Fruit fly (Drosophila melanogaster): ENCODE data around the gene CG2211.
A peak's percentile ranks its signal among the peaks of the same experiment; 100 is the strongest.

Gene CG2211

DNA sequence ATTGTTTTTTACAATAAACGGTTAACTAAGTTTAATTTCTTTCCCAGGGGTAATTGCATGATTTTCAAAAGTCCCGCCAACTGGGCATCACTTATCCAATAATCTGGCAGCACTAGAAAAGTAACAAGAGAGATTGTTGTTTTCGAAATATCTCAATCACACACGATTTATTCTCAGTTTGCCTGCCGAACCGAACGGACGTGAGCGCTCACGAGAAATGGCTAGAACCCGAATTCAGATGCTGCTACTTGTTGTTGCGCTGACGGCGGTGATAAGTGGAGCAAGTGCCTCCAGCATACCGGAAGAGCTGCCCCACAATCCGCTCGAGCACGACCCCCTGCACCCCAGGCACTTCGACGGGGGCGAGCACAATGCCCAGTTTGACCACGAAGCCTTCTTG lies 36.6 kb downstream of the CG2211 start, which contains the start of gene scf (continued):
- TF ChIP-seq CG11456 (GFP tag; IDR thresholded peaks at IDR 0.05): peak; percentile 49; the same call in 1 of the 3 replicates
- TF ChIP-seq Ets65A (GFP tag): no peak
- 0 out of 2 replicates have a peak, but pooled peaks have one; percentile 28 for TF ChIP-seq gsb (GFP tag; IDR thresholded peaks at IDR 0.05)
- TF ChIP-seq CG4707 (GFP tag; optimal IDR thresholded peaks at IDR 0.05): no peak
- TF ChIP-seq Awh (GFP tag; IDR thresholded peaks at IDR 0.05): 0 out of 2 replicates have a peak, but pooled peaks have one; percentile 30
- TF ChIP-seq Nf-YC (tag; optimal IDR thresholded peaks at IDR 0.05): peak; percentile 19
- peak; percentile 63; the same call in 2 of the 3 replicates for TF ChIP-seq ci (GFP tag; IDR thresholded peaks at IDR 0.05)
- no peak for TF ChIP-seq Hand (GFP tag; optimal IDR thresholded peaks at IDR 0.05)
- no peak for TF ChIP-seq HLH54F (GFP tag; optimal IDR thresholded peaks at IDR 0.05)
- peak; percentile 78 for TF ChIP-seq CG3995 (GFP tag; optimal IDR thresholded peaks at IDR 0.05)
- TF ChIP-seq fd96Cb (tag; optimal IDR thresholded peaks at IDR 0.05): no peak
- TF ChIP-seq ERR (GFP tag; optimal IDR thresholded peaks at IDR 0.05): no peak
- no peak for TF ChIP-seq CG7372 (GFP tag; IDR thresholded peaks at IDR 0.05)
- TF ChIP-seq onecut (GFP tag; IDR thresholded peaks at IDR 0.05): no peak

DNA sequence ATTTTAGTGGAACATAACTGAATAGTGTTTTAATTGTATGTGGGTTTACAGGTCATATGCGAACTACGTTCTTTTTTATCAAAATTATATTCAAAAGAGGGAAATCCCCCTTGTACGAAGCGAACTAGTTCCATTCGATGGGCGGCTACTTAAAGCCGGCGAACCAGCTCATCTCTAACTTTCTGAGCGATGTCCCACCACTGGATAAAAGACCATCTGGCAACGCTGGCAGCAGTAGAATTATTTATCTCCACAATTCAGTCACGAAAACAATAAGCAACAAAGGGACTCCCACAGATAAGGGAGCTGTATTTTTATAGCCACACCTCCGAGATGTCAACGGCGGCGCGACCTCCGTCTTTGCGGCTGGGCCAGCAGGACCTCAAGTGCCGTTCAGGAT lies 39.5 kb downstream of the CG2211 start, which contains the start of gene Rabex-5:
Rabex-5 (plus strand) TSS at position 221 of the 400 bp plus-strand sequence.
- peak; percentile 44; the same call in 1 of the 2 replicates for TF ChIP-seq NFAT (GFP tag; IDR thresholded peaks at IDR 0.05)
- TF ChIP-seq CG13775 (GFP tag; optimal IDR thresholded peaks at IDR 0.05): no peak
- no peak for TF ChIP-seq Dad (GFP tag; optimal IDR thresholded peaks at IDR 0.05)
- no peak for TF ChIP-seq CG14667 (GFP tag; IDR thresholded peaks at IDR 0.05)
- peak; percentile 10 for TF ChIP-seq Dek (tag; optimal IDR thresholded peaks at IDR 0.05)
- TF ChIP-seq tll (GFP tag; optimal IDR thresholded peaks at IDR 0.05): no peak
- no peak for TF ChIP-seq zen (tag; optimal IDR thresholded peaks at IDR 0.05)
- no peak for TF ChIP-seq pros (GFP tag; optimal IDR thresholded peaks at IDR 0.05)
- no peak for TF ChIP-seq wek (GFP tag; optimal IDR thresholded peaks at IDR 0.05)
- no peak for TF ChIP-seq CG16815 (GFP tag; optimal IDR thresholded peaks at IDR 0.05)
- TF ChIP-seq bcd (GFP tag; optimal IDR thresholded peaks at IDR 0.05): peak; percentile 1
- TF ChIP-seq bbx (GFP tag; IDR thresholded peaks at IDR 0.05; ENCODE audit: partially characterized antibody): peak; percentile 89
- TF ChIP-seq CG3838 (GFP tag; optimal IDR thresholded peaks at IDR 0.05): no peak
- TF ChIP-seq Abd-B (GFP tag; optimal IDR thresholded peaks at IDR 0.05): peak; percentile 2
- TF ChIP-seq gem (tag; optimal IDR thresholded peaks at IDR 0.05): no peak
- peak; percentile 19 for TF ChIP-seq CG4424 (GFP tag; optimal IDR thresholded peaks at IDR 0.05)
- TF ChIP-seq ro (GFP tag; IDR thresholded peaks at IDR 0.05): no peak
- TF ChIP-seq CTCF (GFP tag; optimal IDR thresholded peaks at IDR 0.05): no peak
- TF ChIP-seq CoRest (tag; optimal IDR thresholded peaks at IDR 0.05): peak; percentile 94
- no peak for TF ChIP-seq CG18011 (GFP tag; optimal IDR thresholded peaks at IDR 0.05)
- TF ChIP-seq CG4360 (GFP tag; IDR thresholded peaks at IDR 0.05): no peak
- TF ChIP-seq CG13123 (GFP tag; optimal IDR thresholded peaks at IDR 0.05): no peak
- no peak for TF ChIP-seq CG2875 (GFP tag; optimal IDR thresholded peaks at IDR 0.05)
- no peak; the same call in 2 of the 3 replicates for TF ChIP-seq tgo (GFP tag; IDR thresholded peaks at IDR 0.05)
- TF ChIP-seq CG9437 (GFP tag; optimal IDR thresholded peaks at IDR 0.05): no peak
- no peak for TF ChIP-seq cwo (GFP tag; optimal IDR thresholded peaks at IDR 0.05)
- TF ChIP-seq CG31224 (GFP tag; IDR thresholded peaks at IDR 0.05): no peak
- no peak for TF ChIP-seq jigr1 (GFP tag; IDR thresholded peaks at IDR 0.05)
- TF ChIP-seq fu2 (GFP tag; optimal IDR thresholded peaks at IDR 0.05): peak; percentile 27
- TF ChIP-seq nmo (GFP tag; optimal IDR thresholded peaks at IDR 0.05): peak; percentile 58
- no peak for TF ChIP-seq kay (GFP tag; optimal IDR thresholded peaks at IDR 0.05)
- no peak for TF ChIP-seq CG14441 (GFP tag; IDR thresholded peaks at IDR 0.05)
- peak in 1 of 2 experiments; percentile 24 for TF ChIP-seq Pdp1 (GFP tag; optimal IDR thresholded peaks at IDR 0.05)
- no peak for TF ChIP-seq repo (GFP tag; optimal IDR thresholded peaks at IDR 0.05)
- no peak for TF ChIP-seq Fer2 (tag; optimal IDR thresholded peaks at IDR 0.05)
- TF ChIP-seq stc (GFP tag; IDR thresholded peaks at IDR 0.05): no peak
- TF ChIP-seq lbe (GFP tag; optimal IDR thresholded peaks at IDR 0.05): no peak

Measured in whole organism, embryonic.